Worm (Caenorhabditis elegans) whole organism, L4 larva: ENCODE data around the gene C48B4.12.

ENCODE experiments used
- F10B5.3 ChIP-seq: sonication (generic microtip); optimal IDR thresholded peaks from 2 replicates; lab custom pipeline; 2016; ENCODE audit warnings: mild to moderate bottlenecking, missing genetic modification characterization, missing compliant biosample characterization
- F26F4.8 ChIP-seq: fragments of 200-800 bp; sonication (Bioruptor generic); conservative IDR thresholded peaks from 2 replicates; pipeline ENCODE4 v1.3.6; 2022; ENCODE audit warnings: missing genetic modification characterization, missing compliant biosample characterization
- F44E2.7 ChIP-seq: fragments of 200-800 bp; sonication (Bioruptor generic); IDR thresholded peaks from 2 replicates; pipeline ENCODE4 v2.1.2; 2022; ENCODE audit warnings: missing genetic modification characterization, missing compliant biosample characterization
- F49E8.2 ChIP-seq: sonication (generic microtip); optimal IDR thresholded peaks from 2 replicates; lab custom pipeline; 2016; ENCODE audit warnings: missing compliant biosample characterization, mild to moderate bottlenecking, missing genetic modification characterization, borderline replicate concordance
- R02D3.7 ChIP-seq: fragments of 150-350 bp; sonication (generic microtip); optimal IDR thresholded peaks from 3 replicates; lab custom pipeline; 2014; ENCODE audit warnings: missing biosample characterization, missing genetic modification characterization
- T20F7.1 ChIP-seq: fragments of 200-800 bp; sonication (Bioruptor generic); optimal IDR thresholded peaks from 2 replicates; lab custom pipeline; 2018; ENCODE audit warnings: mild to moderate bottlenecking, missing genetic modification characterization, missing compliant biosample characterization
- Y48G9A.11 ChIP-seq: fragments of 200-800 bp; sonication (Bioruptor generic); IDR thresholded peaks from 2 replicates; pipeline ENCODE4 v1.3.6; 2022; ENCODE audit warnings: missing genetic modification reagents, missing genetic modification characterization, missing compliant biosample characterization
- Y75B8A.6 ChIP-seq: fragments of 200-800 bp; sonication (Bioruptor generic); IDR thresholded peaks from 2 replicates; pipeline ENCODE4 v1.3.6; 2022; ENCODE audit warnings: missing genetic modification reagents, missing genetic modification characterization, missing compliant biosample characterization
- ZK337.2 ChIP-seq: fragments of 200-800 bp; sonication (Bioruptor generic); IDR thresholded peaks from 2 replicates; pipeline ENCODE4 v1.3.6; 2022; ENCODE audit warnings: missing genetic modification reagents, missing genetic modification characterization, missing compliant biosample characterization
- ZK546.5 ChIP-seq, 2 experiments: sonication (generic microtip); optimal IDR thresholded peaks; 2 replicates each; lab custom pipeline; 2017; ENCODE audit warnings: missing biosample characterization in 2 of 2, missing genetic modification characterization in 2 of 2
- ama-1 ChIP-seq: fragments of 150-350 bp; optimal IDR thresholded peaks from 2 replicates; lab custom pipeline; 2014; ENCODE audit warnings: inconsistent platforms, mixed read lengths
- ceh-62 ChIP-seq: sonication (generic microtip); optimal IDR thresholded peaks from 2 replicates; lab custom pipeline; 2017; ENCODE audit warnings: missing biosample characterization, missing genetic modification characterization
- ceh-82 ChIP-seq: sonication (generic microtip); optimal IDR thresholded peaks from 2 replicates; lab custom pipeline; 2017; ENCODE audit warnings: missing biosample characterization, missing genetic modification characterization
- cey-2 ChIP-seq: sonication (generic microtip); optimal IDR thresholded peaks from 3 replicates; lab custom pipeline; 2017; ENCODE audit warnings: missing genetic modification characterization, mild to moderate bottlenecking, missing compliant biosample characterization, antibody characterized with exemption, borderline replicate concordance; ENCODE audit not compliant: insufficient read depth
- ctbp-1 ChIP-seq: fragments of 200-800 bp; sonication (Bioruptor generic); IDR thresholded peaks from 2 replicates; pipeline ENCODE4 v1.3.6; 2022; ENCODE audit warnings: missing genetic modification reagents, missing genetic modification characterization, missing compliant biosample characterization
- daf-19 ChIP-seq: fragments of 200-800 bp; sonication (Bioruptor generic); conservative IDR thresholded peaks from 2 replicates; pipeline ENCODE4 v1.3.6; 2022; ENCODE audit warnings: missing genetic modification characterization, missing compliant biosample characterization
- daf-8 ChIP-seq: fragments of 200-800 bp; sonication (Bioruptor generic); IDR thresholded peaks from 2 replicates; pipeline ENCODE4 v1.3.6; 2022; ENCODE audit warnings: missing genetic modification characterization, missing compliant biosample characterization
- dpl-1 ChIP-seq: fragments of 150-350 bp; optimal IDR thresholded peaks from 2 replicates; lab custom pipeline; 2014; ENCODE audit warnings: missing biosample characterization, missing genetic modification reagents, missing genetic modification characterization
- dve-1 ChIP-seq: sonication (generic microtip); optimal IDR thresholded peaks from 2 replicates; lab custom pipeline; 2017; ENCODE audit warnings: antibody characterized with exemption, mild to moderate bottlenecking, missing genetic modification characterization, missing compliant biosample characterization; ENCODE audit not compliant: insufficient read depth
- gei-8 ChIP-seq: fragments of 200-800 bp; sonication (Bioruptor generic); optimal IDR thresholded peaks from 2 replicates; lab custom pipeline; 2018; ENCODE audit warnings: mild to moderate bottlenecking, missing genetic modification characterization, missing compliant biosample characterization
- hlh-30 ChIP-seq: sonication (generic microtip); optimal IDR thresholded peaks from 2 replicates; lab custom pipeline; 2017; ENCODE audit warnings: antibody characterized with exemption, mild to moderate bottlenecking, missing genetic modification characterization, missing compliant biosample characterization; ENCODE audit not compliant: insufficient read depth
- hmg-1.1 ChIP-seq: fragments of 200-800 bp; sonication (Bioruptor generic); IDR thresholded peaks from 2 replicates; pipeline ENCODE4 v1.3.6; 2022; ENCODE audit warnings: missing genetic modification reagents, missing genetic modification characterization, missing compliant biosample characterization
- lin-1 ChIP-seq: fragments of 200-800 bp; sonication (Bioruptor generic); IDR thresholded peaks from 2 replicates; pipeline ENCODE4 v1.3.6; 2022; ENCODE audit warnings: missing genetic modification reagents, missing genetic modification characterization, missing compliant biosample characterization
- lin-13 ChIP-seq: fragments of 150-350 bp; optimal IDR thresholded peaks from 2 replicates; lab custom pipeline; 2014; ENCODE audit warnings: missing biosample characterization, missing genetic modification reagents, missing genetic modification characterization
- lin-29 ChIP-seq: fragments of 200-800 bp; sonication (Bioruptor generic); IDR thresholded peaks from 2 replicates; pipeline ENCODE4 v1.3.6; 2022; ENCODE audit warnings: missing genetic modification reagents, missing genetic modification characterization, missing compliant biosample characterization
- lin-38 ChIP-seq: fragments of 200-800 bp; sonication (Bioruptor generic); IDR thresholded peaks from 2 replicates; pipeline ENCODE4 v1.3.6; 2022; ENCODE audit warnings: missing genetic modification reagents, missing genetic modification characterization, missing compliant biosample characterization
- lin-39 ChIP-seq: fragments of 150-350 bp; optimal IDR thresholded peaks from 2 replicates; lab custom pipeline; 2014; ENCODE audit warnings: missing biosample characterization, missing genetic modification reagents, missing genetic modification characterization
- lir-3 ChIP-seq: sonication (generic microtip); optimal IDR thresholded peaks from 2 replicates; lab custom pipeline; 2016; ENCODE audit warnings: mild to moderate bottlenecking, missing genetic modification characterization, missing compliant biosample characterization
- madf-9 ChIP-seq: fragments of 200-800 bp; sonication (Bioruptor generic); conservative IDR thresholded peaks from 2 replicates; pipeline ENCODE4 v1.3.6; 2022; ENCODE audit warnings: missing genetic modification reagents, missing genetic modification characterization, missing compliant biosample characterization
- mdl-1 ChIP-seq, 2 experiments: fragments of 150-350 bp in 1 of 2; sonication (generic microtip) in 1 of 2; optimal IDR thresholded peaks; 2 replicates each; lab custom pipeline; 2014 to 2017; ENCODE audit warnings: missing biosample characterization in 2 of 2, missing genetic modification characterization in 2 of 2
- mep-1 ChIP-seq: fragments of 150-350 bp; sonication (generic microtip); optimal IDR thresholded peaks from 3 replicates; lab custom pipeline; 2014; ENCODE audit warnings: missing biosample characterization, missing genetic modification characterization
- mes-2 ChIP-seq: sonication (generic microtip); optimal IDR thresholded peaks from 2 replicates; lab custom pipeline; 2016; ENCODE audit warnings: missing genotype, mild to moderate bottlenecking, missing genetic modification characterization, missing compliant biosample characterization; ENCODE audit not compliant: poor library complexity, severe bottlenecking
- mxl-3 ChIP-seq: fragments of 200-800 bp; sonication (Bioruptor generic); optimal IDR thresholded peaks from 2 replicates; lab custom pipeline; 2018; ENCODE audit warnings: mild to moderate bottlenecking, missing genetic modification characterization, missing compliant biosample characterization
- nhr-102 ChIP-seq: sonication (generic microtip); optimal IDR thresholded peaks from 2 replicates; lab custom pipeline; 2016; ENCODE audit warnings: mild to moderate bottlenecking, missing genetic modification characterization, moderate library complexity, missing compliant biosample characterization
- nhr-111 ChIP-seq: fragments of 200-800 bp; sonication (Bioruptor generic); optimal IDR thresholded peaks from 2 replicates; lab custom pipeline; 2018; ENCODE audit warnings: mild to moderate bottlenecking, missing genetic modification characterization, missing compliant biosample characterization
- nhr-25 ChIP-seq: sonication (generic microtip); optimal IDR thresholded peaks from 2 replicates; lab custom pipeline; 2017; ENCODE audit warnings: missing genetic modification characterization, mild to moderate bottlenecking, missing compliant biosample characterization, antibody characterized with exemption, moderate library complexity, borderline replicate concordance; ENCODE audit not compliant: insufficient read depth
- nhr-28 ChIP-seq: fragments of 150-350 bp; optimal IDR thresholded peaks from 2 replicates; lab custom pipeline; 2014; ENCODE audit warnings: missing biosample characterization, missing genetic modification characterization
- nhr-42 ChIP-seq: fragments of 200-800 bp; sonication (Bioruptor generic); IDR thresholded peaks from 2 replicates; pipeline ENCODE4 v1.3.6; 2022; ENCODE audit warnings: missing genetic modification characterization, missing compliant biosample characterization
- nhr-6 ChIP-seq: fragments of 150-350 bp; optimal IDR thresholded peaks from 2 replicates; lab custom pipeline; 2014; ENCODE audit warnings: missing biosample characterization, missing genetic modification characterization
- nhr-77 ChIP-seq: fragments of 150-350 bp; optimal IDR thresholded peaks from 2 replicates; lab custom pipeline; 2014; ENCODE audit warnings: missing biosample characterization, missing genetic modification characterization
- pha-4 ChIP-seq, 2 experiments: fragments of 150-350 bp in 1 of 2; fragments of 200-800 bp in 1 of 2; sonication (Bioruptor generic) in 1 of 2; IDR thresholded peaks in 1 of 2; optimal IDR thresholded peaks in 1 of 2; 2 replicates each; pipeline versions ENCODE4 v1.3.6 to Lab custom; 2014 to 2022; ENCODE audit warnings: missing genetic modification characterization in 2 of 2, missing genetic modification reagents in 2 of 2, missing biosample characterization in 1 of 2, missing compliant biosample characterization in 1 of 2
- sdz-12 ChIP-seq: fragments of 200-800 bp; sonication (Bioruptor generic); optimal IDR thresholded peaks from 2 replicates; lab custom pipeline; 2018; ENCODE audit warnings: mild to moderate bottlenecking, missing genetic modification characterization, missing compliant biosample characterization
- snpc-1.2 ChIP-seq: fragments of 200-800 bp; sonication (Bioruptor generic); IDR thresholded peaks from 2 replicates; pipeline ENCODE4 v1.3.6; 2022; ENCODE audit warnings: missing genetic modification reagents, missing genetic modification characterization, missing compliant biosample characterization
- spr-1 ChIP-seq: sonication (generic microtip); optimal IDR thresholded peaks from 2 replicates; lab custom pipeline; 2016; ENCODE audit warnings: mild to moderate bottlenecking, missing genetic modification characterization, missing compliant biosample characterization
- spr-3 ChIP-seq: fragments of 200-800 bp; sonication (Bioruptor generic); optimal IDR thresholded peaks from 2 replicates; lab custom pipeline; 2018; ENCODE audit warnings: mild to moderate bottlenecking, missing genetic modification characterization, missing compliant biosample characterization
- tag-97 ChIP-seq: fragments of 200-800 bp; sonication (Bioruptor generic); IDR thresholded peaks from 2 replicates; pipeline ENCODE4 v1.3.6; 2022; ENCODE audit warnings: missing genetic modification characterization, missing compliant biosample characterization
- unc-130 ChIP-seq: sonication (generic microtip); optimal IDR thresholded peaks from 2 replicates; lab custom pipeline; 2016; ENCODE audit warnings: missing genetic modification reagents, missing genetic modification characterization, missing compliant biosample characterization
- zfp-2 ChIP-seq: sonication (generic microtip); optimal IDR thresholded peaks from 2 replicates; lab custom pipeline; 2016; ENCODE audit warnings: mild to moderate bottlenecking, missing genetic modification characterization, missing compliant biosample characterization
- zip-2 ChIP-seq: fragments of 150-350 bp; optimal IDR thresholded peaks from 2 replicates; lab custom pipeline; 2014; ENCODE audit warnings: missing biosample characterization, missing genetic modification characterization
- ztf-7 ChIP-seq: fragments of 150-350 bp; optimal IDR thresholded peaks from 2 replicates; lab custom pipeline; 2014; ENCODE audit warnings: missing biosample characterization, missing genetic modification characterization

Gene C48B4.12

ce11 chrIII:9629855-9630254 lies 32.7 kb downstream of the C48B4.12 start, which contains the start of gene rpac-19:
TSS of gene rpac-19 (minus strand) at chrIII:9629885.
- 0 out of 2 replicates have a peak, but pooled peaks have one; percentile 65 for TF ChIP-seq lin-29
- TF ChIP-seq lin-38: peak; percentile 85
- peak; percentile 54 for TF ChIP-seq zip-2 (tag; lab: Kevin White, UChicago)
- no peak for TF ChIP-seq madf-9 (GFP tag; lab: Robert Waterston, UW)
- TF ChIP-seq Y48G9A.11: 0 out of 2 replicates have a peak, but pooled peaks have one; percentile 24
- no peak for TF ChIP-seq F44E2.7 (GFP tag; lab: Robert Waterston, UW)
- TF ChIP-seq gei-8 (GFP tag; lab: Kevin White, UChicago): no peak
- TF ChIP-seq lir-3 (tag; lab: Kevin White, UChicago): no peak
- no peak for TF ChIP-seq F26F4.8
- TF ChIP-seq hlh-30 (tag; lab: Kevin White, UChicago): peak; percentile 83
- TF ChIP-seq lin-39 (tag; lab: Kevin White, UChicago): no peak
- peak in 1 of 2 experiments; percentile 33 for TF ChIP-seq mdl-1 (tag; optimal IDR thresholded peaks at IDR 0.05; lab: Kevin White, UChicago)
- no peak for TF ChIP-seq nhr-25 (tag; lab: Kevin White, UChicago)
- no peak for TF ChIP-seq mxl-3 (GFP tag; lab: Kevin White, UChicago)
- peak; percentile 64 for TF ChIP-seq F10B5.3 (tag; lab: Kevin White, UChicago)
- peak; percentile 67 for TF ChIP-seq ctbp-1
- TF ChIP-seq mes-2 (tag; lab: Kevin White, UChicago): peak; percentile 91
- TF ChIP-seq ceh-82 (tag; lab: Kevin White, UChicago): no peak
- no peak for TF ChIP-seq cey-2 (tag; lab: Kevin White, UChicago)
- TF ChIP-seq T20F7.1 (GFP tag; lab: Kevin White, UChicago): peak; percentile 70
- TF ChIP-seq pha-4 (GFP tag; IDR thresholded peaks at IDR 0.05; lab: Robert Waterston, UW): peak; percentile 81
- TF ChIP-seq pha-4 (tag; optimal IDR thresholded peaks at IDR 0.05; lab: Kevin White, UChicago): no peak
- TF ChIP-seq ZK337.2 (GFP tag; lab: Robert Waterston, UW): no peak
- TF ChIP-seq F49E8.2 (tag; lab: Kevin White, UChicago): peak; percentile 70
- TF ChIP-seq zfp-2 (tag; lab: Kevin White, UChicago): peak; percentile 37
- peak; percentile 56 for TF ChIP-seq hmg-1.1 (GFP tag; lab: Robert Waterston, UW)
- TF ChIP-seq spr-1 (tag; lab: Kevin White, UChicago): peak; percentile 80
- no peak for TF ChIP-seq Y75B8A.6 (GFP tag; lab: Robert Waterston, UW)
- TF ChIP-seq nhr-6: peak; percentile 81
- no peak for TF ChIP-seq daf-8 (GFP tag; lab: Robert Waterston, UW)
- peak; percentile 24 for TF ChIP-seq nhr-77 (tag; lab: Kevin White, UChicago)
- peak; percentile 47 for TF ChIP-seq lin-13 (GFP tag; lab: Kevin White, UChicago)
- no peak for TF ChIP-seq ZK546.5 (tag; optimal IDR thresholded peaks at IDR 0.05; lab: Kevin White, UChicago)
- TF ChIP-seq unc-130: peak; percentile 61
- peak; percentile 96 for TF ChIP-seq dve-1
- TF ChIP-seq ama-1: peak; percentile 83
- peak; percentile 75 for TF ChIP-seq mep-1 (tag; lab: Kevin White, UChicago)
- peak; percentile 38; the same call in 1 of the 2 replicates for TF ChIP-seq nhr-42 (GFP tag; lab: Robert Waterston, UW)
- TF ChIP-seq snpc-1.2 (GFP tag; lab: Robert Waterston, UW): no peak
- TF ChIP-seq tag-97 (GFP tag; lab: Robert Waterston, UW): no peak
- no peak for TF ChIP-seq R02D3.7 (tag; lab: Kevin White, UChicago)
- peak; percentile 31; the same call in 1 of the 2 replicates for TF ChIP-seq lin-1 (GFP tag; lab: Robert Waterston, UW)
- peak; percentile 20 for TF ChIP-seq nhr-28 (tag; lab: Kevin White, UChicago)
- no peak for TF ChIP-seq spr-3 (GFP tag; lab: Kevin White, UChicago)
- TF ChIP-seq ztf-7 (tag; lab: Kevin White, UChicago): peak; percentile 60
- TF ChIP-seq daf-19 (GFP tag; lab: Robert Waterston, UW): peak; percentile 45
- peak; percentile 64 for TF ChIP-seq sdz-12 (GFP tag; lab: Kevin White, UChicago)
- TF ChIP-seq nhr-102 (tag; lab: Kevin White, UChicago): peak; percentile 80
- peak; percentile 71 for TF ChIP-seq dpl-1 (GFP tag; lab: Kevin White, UChicago)
- no peak for TF ChIP-seq ceh-62 (tag; lab: Kevin White, UChicago)
- TF ChIP-seq nhr-111: no peak
